Fruit fly (Drosophila melanogaster) whole organism: Measurements from ENCODE around the gene CG14015.

Experiments used
- CG8478 ChIP-seq: fragments of >200 bp; optimal IDR thresholded peaks from 2 replicates; lab custom pipeline; 2018; ENCODE audit warnings: inconsistent platforms
- Dll ChIP-seq: fragments of >200 bp; optimal IDR thresholded peaks from 2 replicates; lab custom pipeline; 2017
- EcR ChIP-seq, 2 experiments: fragments of >200 bp; optimal IDR thresholded peaks; 2 replicates each; lab custom pipeline; 2017; ENCODE audit warnings: missing biosample characterization in 2 of 2, missing genetic modification characterization in 2 of 2, missing genetic modification reagents in 2 of 2
- pan ChIP-seq: fragments of >200 bp; optimal IDR thresholded peaks from 2 replicates; lab custom pipeline; 2017
- psq ChIP-seq: fragments of >200 bp; optimal IDR thresholded peaks from 2 replicates; lab custom pipeline; 2017
- usp ChIP-seq: fragments of >200 bp; optimal IDR thresholded peaks from 2 replicates; lab custom pipeline; 2017; ENCODE audit warnings: missing biosample characterization, missing genetic modification characterization, mixed read lengths

Gene CG14015

dm6 chr2L:5539034-5539433 lies at the start of gene CG14015:
Gene CG14015, minus strand, starts transcription at chr2L:5539196.
- no peak for TF ChIP-seq EcR (GFP tag; optimal IDR thresholded peaks at IDR 0.05; lab: Kevin White, UChicago)
- TF ChIP-seq psq = no peak
- no peak for TF ChIP-seq CG8478 (lab: Kevin White, UChicago)
- TF ChIP-seq Dll (lab: Kevin White, UChicago) = no peak
- no peak for TF ChIP-seq usp (GFP tag; lab: Kevin White, UChicago)
- no peak for TF ChIP-seq pan (lab: Kevin White, UChicago)

- TF ChIP-seq EcR (GFP tag; optimal IDR thresholded peaks at IDR 0.05; lab: Kevin White, UChicago) (no peak), usp (GFP tag; lab: Kevin White, UChicago) (no peak), CG8478 (lab: Kevin White, UChicago) (no peak), psq (no peak), Dll (lab: Kevin White, UChicago) (no peak), pan (lab: Kevin White, UChicago) (no peak)
Measured at dm6 chr2L:5588314-5588713, 49.3 kb upstream of the CG14015 start, which contains the start of gene CG7251. Gene CG7251, minus strand, starts transcription at chr2L:5588414.

dm6 chr2L:5581016-5581415 lies 42.0 kb upstream of the CG14015 start, which contains the start of gene CG14011:
Gene CG14011, minus strand, starts transcription at chr2L:5581116.
- TF ChIP-seq EcR (GFP tag; optimal IDR thresholded peaks at IDR 0.05; lab: Kevin White, UChicago) = no peak
- no peak for TF ChIP-seq CG8478 (lab: Kevin White, UChicago)
- TF ChIP-seq Dll (lab: Kevin White, UChicago) = no peak
- TF ChIP-seq psq = no peak
- TF ChIP-seq usp (GFP tag; lab: Kevin White, UChicago) = no peak
- no peak for TF ChIP-seq pan (lab: Kevin White, UChicago)

- TF ChIP-seq usp (GFP tag; lab: Kevin White, UChicago) (no peak), EcR (GFP tag; optimal IDR thresholded peaks at IDR 0.05; lab: Kevin White, UChicago) (no peak), psq (no peak), Dll (lab: Kevin White, UChicago) (no peak), CG8478 (lab: Kevin White, UChicago) (no peak), pan (lab: Kevin White, UChicago) (no peak)
Measured at dm6 chr2L:5569503-5569902, 30.5 kb upstream of the CG14015 start.

- no peak for TF ChIP-seq Dll (lab: Kevin White, UChicago)
- no peak for TF ChIP-seq pan (lab: Kevin White, UChicago)
- TF ChIP-seq CG8478 (lab: Kevin White, UChicago) = no peak
- no peak for TF ChIP-seq usp (GFP tag; lab: Kevin White, UChicago)
- TF ChIP-seq psq = no peak
- no peak for TF ChIP-seq EcR (GFP tag; optimal IDR thresholded peaks at IDR 0.05; lab: Kevin White, UChicago)
Measured at dm6 chr2L:5567103-5567502, 28.1 kb upstream of the CG14015 start.

dm6 chr2L:5558809-5559392 lies 19.9 kb upstream of the CG14015 start, which contains the start of gene GluRIIB:
Gene GluRIIB, plus strand, starts transcription at chr2L:5559342.
- TF ChIP-seq usp (GFP tag; lab: Kevin White, UChicago) (no peak), CG8478 (lab: Kevin White, UChicago) (no peak), psq (no peak), Dll (lab: Kevin White, UChicago) (no peak), pan (lab: Kevin White, UChicago) (no peak), EcR (GFP tag; optimal IDR thresholded peaks at IDR 0.05; lab: Kevin White, UChicago) (no peak)

- TF ChIP-seq usp (GFP tag; lab: Kevin White, UChicago) = no peak
- TF ChIP-seq pan (lab: Kevin White, UChicago) = no peak
- TF ChIP-seq EcR (GFP tag; optimal IDR thresholded peaks at IDR 0.05; lab: Kevin White, UChicago) = no peak
- TF ChIP-seq psq = no peak
- no peak for TF ChIP-seq CG8478 (lab: Kevin White, UChicago)
- TF ChIP-seq Dll (lab: Kevin White, UChicago) = no peak
Measured at dm6 chr2L:5554818-5555217, 15.8 kb upstream of the CG14015 start, which contains the start of gene GluRIIA. Gene GluRIIA, plus strand, starts transcription at chr2L:5555072.

dm6 chr2L:5553750-5554149 lies 14.8 kb upstream of the CG14015 start, which contains the start of the genes CG14013 and CG14017:
Gene CG14013, minus strand, starts transcription at chr2L:5553850.
Gene CG14017, plus strand, starts transcription at chr2L:5553897.
- TF ChIP-seq pan (lab: Kevin White, UChicago) = no peak
- TF ChIP-seq psq = no peak

- TF ChIP-seq pan (lab: Kevin White, UChicago) = no peak
- no peak for TF ChIP-seq usp (GFP tag; lab: Kevin White, UChicago)
- no peak for TF ChIP-seq EcR (GFP tag; optimal IDR thresholded peaks at IDR 0.05; lab: Kevin White, UChicago)
- no peak for TF ChIP-seq Dll (lab: Kevin White, UChicago)
- TF ChIP-seq psq = no peak
- no peak for TF ChIP-seq CG8478 (lab: Kevin White, UChicago)
Measured at dm6 chr2L:5551538-5551937, 12.5 kb upstream of the CG14015 start, which contains the start of gene CG18269. Gene CG18269, plus strand, starts transcription at chr2L:5551838.

dm6 chr2L:5550735-5551134 lies 11.7 kb upstream of the CG14015 start, which contains the start of gene CG14014:
Gene CG14014, minus strand, starts transcription at chr2L:5550835.
- TF ChIP-seq EcR (GFP tag; optimal IDR thresholded peaks at IDR 0.05; lab: Kevin White, UChicago) (no peak), CG8478 (lab: Kevin White, UChicago) (no peak), psq (no peak), Dll (lab: Kevin White, UChicago) (no peak), usp (GFP tag; lab: Kevin White, UChicago) (no peak), pan (lab: Kevin White, UChicago) (no peak)

dm6 chr2L:5547288-5547777 lies 8.3 kb upstream of the CG14015 start:
- no peak for TF ChIP-seq usp (GFP tag; lab: Kevin White, UChicago)
- TF ChIP-seq Dll (lab: Kevin White, UChicago) = no peak
- TF ChIP-seq psq = no peak
